Worm (Caenorhabditis elegans) whole organism, late embryonic: ENCODE measurements around the gene C18E9.9.

Experiments used
- F13H6.1 ChIP-seq: sonication (generic microtip); optimal IDR thresholded peaks from 2 replicates; lab custom pipeline; 2016; ENCODE audit warnings: missing genetic modification characterization, missing compliant biosample characterization
- ama-1 ChIP-seq: fragments of 150-350 bp; optimal IDR thresholded peaks from 2 replicates; lab custom pipeline; 2014
- che-1 ChIP-seq: sonication (generic microtip); optimal IDR thresholded peaks from 2 replicates; lab custom pipeline; 2016; ENCODE audit warnings: mild to moderate bottlenecking, missing genetic modification characterization, missing compliant biosample characterization
- ets-4 ChIP-seq: sonication (generic microtip); optimal IDR thresholded peaks from 2 replicates; lab custom pipeline; 2016; ENCODE audit warnings: missing genetic modification characterization, missing compliant biosample characterization
- gmeb-2 ChIP-seq: sonication (generic microtip); optimal IDR thresholded peaks from 2 replicates; lab custom pipeline; 2016; ENCODE audit warnings: missing genetic modification characterization, inconsistent platforms, missing compliant biosample characterization
- hlh-30 ChIP-seq: sonication (generic microtip); optimal IDR thresholded peaks from 2 replicates; lab custom pipeline; 2017; ENCODE audit warnings: antibody characterized with exemption, missing genetic modification characterization, missing compliant biosample characterization; ENCODE audit not compliant: insufficient read depth
- hlh-6 ChIP-seq: sonication (generic microtip); optimal IDR thresholded peaks from 2 replicates; lab custom pipeline; 2016; ENCODE audit warnings: missing genotype, missing genetic modification characterization, missing compliant biosample characterization
- lim-6 ChIP-seq: sonication (generic microtip); optimal IDR thresholded peaks from 2 replicates; lab custom pipeline; 2016; ENCODE audit warnings: missing genetic modification characterization, missing compliant biosample characterization
- lin-11 ChIP-seq: fragments of 200-800 bp; sonication (Bioruptor generic); optimal IDR thresholded peaks from 2 replicates; lab custom pipeline; 2018; ENCODE audit warnings: mild to moderate bottlenecking, missing genetic modification characterization, missing compliant biosample characterization
- madf-2 ChIP-seq: sonication (generic microtip); optimal IDR thresholded peaks from 2 replicates; lab custom pipeline; 2017; ENCODE audit warnings: missing genetic modification characterization, missing compliant biosample characterization
- mec-3 ChIP-seq: sonication (generic microtip); optimal IDR thresholded peaks from 2 replicates; lab custom pipeline; 2016; ENCODE audit warnings: borderline replicate concordance, missing genetic modification characterization, missing compliant biosample characterization
- nhr-11 ChIP-seq: fragments of 150-350 bp; optimal IDR thresholded peaks from 2 replicates; lab custom pipeline; 2014; ENCODE audit warnings: missing biosample characterization, missing genetic modification characterization
- nhr-232 ChIP-seq: sonication (generic microtip); optimal IDR thresholded peaks from 2 replicates; lab custom pipeline; 2016; ENCODE audit warnings: missing genetic modification characterization, missing compliant biosample characterization
- npax-4 ChIP-seq: sonication (generic microtip); optimal IDR thresholded peaks from 2 replicates; lab custom pipeline; 2016; ENCODE audit warnings: missing genetic modification characterization, missing compliant biosample characterization
- rnt-1 ChIP-seq: sonication (generic microtip); optimal IDR thresholded peaks from 2 replicates; lab custom pipeline; 2016; ENCODE audit warnings: missing genetic modification characterization, missing compliant biosample characterization
- tbx-7 ChIP-seq: sonication (generic microtip); optimal IDR thresholded peaks from 2 replicates; lab custom pipeline; 2016; ENCODE audit warnings: missing genotype, missing genetic modification characterization, missing compliant biosample characterization
- ttx-3 ChIP-seq: sonication (generic microtip); optimal IDR thresholded peaks from 2 replicates; lab custom pipeline; 2016; ENCODE audit warnings: missing genetic modification reagents, missing genetic modification characterization, missing compliant biosample characterization
- unc-42 ChIP-seq: sonication (generic microtip); optimal IDR thresholded peaks from 2 replicates; lab custom pipeline; 2016; ENCODE audit warnings: missing genotype, missing genetic modification characterization, missing compliant biosample characterization

The C18E9.9 gene

DNA sequence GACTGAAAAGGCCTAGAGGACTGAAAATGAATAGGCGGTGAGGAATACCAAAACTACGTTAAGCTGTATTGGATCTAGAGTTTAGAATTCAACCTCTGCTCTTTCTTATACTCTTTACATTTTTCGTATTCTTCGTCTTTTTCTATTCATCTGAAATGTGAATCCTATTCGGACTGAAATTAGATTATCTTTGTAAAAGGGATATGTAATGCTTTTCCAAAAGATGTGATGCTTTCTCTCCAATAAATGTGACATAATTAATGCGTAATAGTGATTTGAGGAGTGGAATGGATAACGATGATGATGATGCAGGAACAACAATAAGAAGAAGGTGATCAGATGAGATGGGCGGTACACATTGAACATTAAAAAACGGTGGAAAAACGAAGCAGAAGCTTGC is 40.7 kb downstream of the C18E9.9 start:
- peak; percentile 54 for TF ChIP-seq unc-42 (tag; lab: Kevin White, UChicago)
- TF ChIP-seq ama-1 (lab: Kevin White, UChicago): no peak
- no peak for TF ChIP-seq madf-2 (tag; lab: Kevin White, UChicago)
- TF ChIP-seq gmeb-2: no peak

DNA sequence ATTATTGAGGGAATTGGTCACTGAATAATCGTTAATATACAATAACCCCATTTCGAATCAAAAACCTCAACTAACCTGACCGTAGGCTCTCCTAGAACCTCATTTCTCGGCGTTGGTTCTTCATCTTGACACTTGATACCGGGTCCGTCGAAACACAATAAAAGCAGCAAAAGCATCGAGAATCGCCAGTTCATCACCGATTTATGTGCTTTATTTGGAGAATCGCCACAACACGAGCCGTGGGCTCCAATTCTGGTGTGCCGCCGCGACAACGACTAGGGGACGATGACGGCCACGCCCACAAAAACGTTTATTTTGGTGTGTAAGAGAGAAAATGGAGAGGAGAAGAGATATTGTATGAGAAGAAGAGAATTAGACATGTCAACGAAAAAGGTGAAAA is 42.0 kb downstream of the C18E9.9 start, which contains the start of gene cutl-15:
cutl-15 (minus strand) TSS at position 298 of the 400 bp plus-strand sequence.
- TF ChIP-seq ets-4 (tag; lab: Kevin White, UChicago): no peak
- TF ChIP-seq, all 69 proteins: peak for 0

DNA sequence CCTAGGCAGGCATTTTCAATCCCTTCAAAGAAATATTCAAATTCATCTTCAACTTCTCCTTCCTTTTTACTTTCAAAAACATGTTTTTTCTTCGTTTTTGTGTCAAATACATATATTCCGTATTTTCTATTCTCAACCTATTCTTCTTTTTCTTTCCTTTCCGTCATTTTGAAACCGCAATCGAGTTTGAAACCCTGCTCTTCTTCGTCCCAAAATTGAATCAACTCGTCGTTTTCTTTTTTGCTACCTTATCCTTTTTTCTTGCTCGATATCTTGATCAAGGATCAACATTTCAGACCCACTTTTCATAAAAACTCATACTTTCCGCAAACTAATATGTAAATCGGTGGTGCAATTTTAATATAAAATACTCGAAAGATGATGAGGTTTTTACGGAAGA is 44.2 kb downstream of the C18E9.9 start:
- TF ChIP-seq hlh-30 (no peak), unc-42 (tag; lab: Kevin White, UChicago) (peak; percentile 82)

DNA sequence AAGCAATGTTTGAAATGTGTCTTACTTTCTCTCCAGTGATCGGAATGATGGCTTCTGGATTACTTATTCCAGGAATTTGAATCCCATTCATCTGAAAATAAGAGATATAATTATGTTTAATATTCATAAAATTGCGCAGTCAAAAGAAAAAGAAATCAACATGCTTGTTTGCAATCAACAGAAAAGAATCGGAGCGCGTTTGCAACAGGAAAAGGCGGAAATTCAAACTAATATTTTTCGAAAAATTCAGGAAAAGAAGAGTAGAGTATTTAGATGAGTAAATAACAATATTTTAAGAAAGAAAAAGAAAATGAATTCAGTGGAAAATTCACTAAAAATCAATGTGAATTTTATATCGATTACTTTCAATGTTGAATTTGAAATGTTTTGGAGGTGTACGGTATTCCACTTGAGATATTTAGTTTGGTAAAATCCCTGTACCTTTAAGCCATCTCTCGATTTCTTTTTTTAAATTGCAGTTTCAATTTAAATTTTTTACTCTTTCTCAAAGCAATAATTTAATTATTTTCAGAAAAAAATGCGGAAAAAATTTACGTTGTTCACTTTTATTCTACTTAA is 48.9 kb downstream of the C18E9.9 start, which contains the start of the genes set-17 and T21B10.4:
set-17 (minus strand) TSS at position 127 of the 579 bp plus-strand sequence.
T21B10.4 (plus strand) TSS at position 533 of the 579 bp plus-strand sequence.
- TF ChIP-seq lim-6 (no peak), npax-4 (tag; lab: Kevin White, UChicago) (no peak), hlh-6 (tag; lab: Kevin White, UChicago) (no peak), mec-3 (tag; lab: Kevin White, UChicago) (no peak), F13H6.1 (tag; lab: Kevin White, UChicago) (no peak), nhr-11 (tag; lab: Kevin White, UChicago) (no peak), ttx-3 (tag; lab: Kevin White, UChicago) (no peak)

DNA sequence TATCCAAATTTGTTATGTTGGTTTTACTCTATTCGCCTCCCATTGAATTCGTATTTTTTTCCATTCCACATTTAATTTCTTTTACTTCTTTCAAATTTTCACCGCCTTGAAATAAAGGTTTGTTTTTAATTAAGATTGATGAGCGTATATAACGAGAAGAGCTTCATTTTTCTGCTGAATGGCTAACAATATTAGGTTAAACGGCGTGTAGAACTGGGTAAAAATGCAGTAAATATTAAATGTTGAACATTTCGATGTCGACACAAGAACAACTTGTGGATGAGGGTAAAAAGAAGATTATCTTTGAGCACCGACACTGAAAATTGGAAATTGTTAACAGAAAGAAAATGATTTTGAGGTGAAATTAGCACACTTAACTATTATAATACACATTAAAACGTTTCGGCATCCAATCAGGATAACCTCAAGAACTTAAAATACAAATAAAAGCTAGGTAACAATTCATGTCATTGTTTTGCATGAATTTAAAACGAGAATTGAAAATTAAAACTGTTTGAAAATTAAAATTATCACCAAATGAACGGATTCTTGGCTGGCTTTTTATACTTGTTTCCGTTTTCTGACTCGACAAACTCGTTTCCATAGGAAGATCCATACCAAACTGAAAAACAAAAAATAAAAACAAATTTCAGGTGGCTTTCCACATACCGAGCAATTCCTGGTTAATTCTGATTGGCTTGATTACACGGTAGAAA is 50.3 kb downstream of the C18E9.9 start:
- TF ChIP-seq rnt-1 (tag; lab: Kevin White, UChicago) (no peak), ama-1 (lab: Kevin White, UChicago) (no peak), lin-11 (tag; lab: Kevin White, UChicago) (no peak), madf-2 (tag; lab: Kevin White, UChicago) (no peak), nhr-232 (no peak), mec-3 (tag; lab: Kevin White, UChicago) (no peak), che-1 (tag; lab: Kevin White, UChicago) (no peak), tbx-7 (tag; lab: Kevin White, UChicago) (no peak)
